Worm (Caenorhabditis elegans): ENCODE measurements around the gene F14F7.7.

- TF ChIP-seq elt-1 (tag; optimal IDR thresholded peaks at IDR 0.05; ENCODE audit: borderline replicate concordance, insufficient read depth) (no peak), nhr-237 (tag; optimal IDR thresholded peaks at IDR 0.05) (no peak), lin-13 (tag; optimal IDR thresholded peaks at IDR 0.05) (no peak), flh-1 (GFP tag; optimal IDR thresholded peaks at IDR 0.05) (no peak), blmp-1 (tag; optimal IDR thresholded peaks at IDR 0.05) (no peak), nhr-12 (tag; optimal IDR thresholded peaks at IDR 0.05) (no peak), drap-1 (GFP tag; optimal IDR thresholded peaks at IDR 0.05) (no peak), sem-2 (GFP tag; optimal IDR thresholded peaks at IDR 0.05) (no peak), nhr-76 (tag; optimal IDR thresholded peaks at IDR 0.05) (no peak)
Measured at ce11 chrIII:13020741-13021140, 10.0 kb upstream of the F14F7.7 start, which contains the start of gene cyp-13A11.

All from whole organism, mixed stage, embryonic.